Worm (Caenorhabditis elegans): ENCODE results near the gene col-44.

DNA sequence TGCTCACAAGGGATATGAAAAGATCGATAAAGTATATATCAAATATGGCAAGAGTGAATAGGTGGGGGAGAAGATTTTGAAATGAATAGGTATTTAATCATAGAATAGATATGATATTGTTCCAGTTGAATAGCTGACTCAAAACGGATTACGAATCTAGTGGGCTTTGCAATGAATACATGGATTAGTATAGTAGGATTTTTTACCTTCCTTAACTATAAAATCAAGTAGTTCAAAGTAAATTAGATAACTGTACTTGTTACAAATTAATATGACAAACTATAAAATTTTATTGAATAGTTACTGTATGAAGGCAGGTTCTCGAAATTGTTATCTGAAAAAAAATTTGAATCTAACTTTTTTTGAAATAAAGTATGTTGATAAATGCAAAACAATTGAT, 40.4 kb upstream of the col-44 start, which contains the start of gene odr-1:
- no peak for TF ChIP-seq ztf-23 (GFP tag; IDR thresholded peaks at IDR 0.05)
- TF ChIP-seq cog-1 (tag; optimal IDR thresholded peaks at IDR 0.05) = no peak
- no peak for TF ChIP-seq flt-1 (GFP tag; IDR thresholded peaks at IDR 0.05)
- TF ChIP-seq tab-1 (GFP tag; IDR thresholded peaks at IDR 0.05) = no peak

Data from whole organism, midembryonic.